Worm (Caenorhabditis elegans): ENCODE results near the gene Y53C12A.10.

DNA sequence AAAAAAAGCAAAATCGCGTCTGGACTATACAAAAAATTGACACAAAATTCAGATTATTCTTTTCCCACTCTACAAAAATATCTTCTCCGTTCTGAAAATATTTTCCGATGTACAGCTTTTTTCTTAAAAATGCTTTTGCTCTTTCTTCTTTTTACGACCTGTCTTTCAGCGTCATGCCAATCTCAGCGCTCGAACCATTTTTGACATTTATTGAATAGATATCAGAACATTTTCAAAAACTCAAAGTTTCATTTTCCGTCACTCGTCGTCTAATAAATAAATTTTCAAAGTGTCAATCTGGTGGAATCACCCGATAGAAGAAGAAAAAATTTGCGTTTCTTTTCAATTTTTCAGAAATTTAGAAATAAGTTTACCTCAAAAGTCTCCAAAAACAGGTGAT lies 36.8 kb upstream of the Y53C12A.10 start:
- no peak for TF ChIP-seq ztf-29 (GFP tag; IDR thresholded peaks at IDR 0.05)
- no peak for TF ChIP-seq flt-1 (GFP tag; IDR thresholded peaks at IDR 0.05)

Data from whole organism, midembryonic.